Worm (Caenorhabditis elegans) whole organism, late embryonic: ENCODE measurements around the gene sdhd-1.
A peak's percentile ranks its signal among the peaks of the same experiment; 100 is the strongest.

ENCODE experiments used
- C38D4.7 ChIP-seq: fragments of 200-800 bp; sonication (Bioruptor generic); optimal IDR thresholded peaks from 2 replicates; lab custom pipeline; 2018; ENCODE audit warnings: mild to moderate bottlenecking, missing genetic modification characterization, moderate library complexity, missing compliant biosample characterization
- K09A11.1 ChIP-seq: sonication (generic microtip); optimal IDR thresholded peaks from 2 replicates; lab custom pipeline; 2017; ENCODE audit warnings: antibody characterized with exemption, mild to moderate bottlenecking, missing genetic modification characterization, missing compliant biosample characterization; ENCODE audit not compliant: insufficient read depth
- ama-1 ChIP-seq: fragments of 150-350 bp; optimal IDR thresholded peaks from 2 replicates; lab custom pipeline; 2014
- dve-1 ChIP-seq: sonication (generic microtip); optimal IDR thresholded peaks from 2 replicates; lab custom pipeline; 2017; ENCODE audit warnings: antibody characterized with exemption, mild to moderate bottlenecking, missing genetic modification characterization, missing compliant biosample characterization
- elt-2 ChIP-seq: sonication (generic microtip); optimal IDR thresholded peaks from 2 replicates; lab custom pipeline; 2016; ENCODE audit warnings: missing genetic modification reagents, missing genetic modification characterization, missing compliant biosample characterization
- fkh-10 ChIP-seq: fragments of 150-350 bp; optimal IDR thresholded peaks from 2 replicates; lab custom pipeline; 2014; ENCODE audit warnings: missing biosample characterization, missing genetic modification reagents, missing genetic modification characterization
- mec-3 ChIP-seq: sonication (generic microtip); optimal IDR thresholded peaks from 2 replicates; lab custom pipeline; 2016; ENCODE audit warnings: borderline replicate concordance, missing genetic modification characterization, missing compliant biosample characterization
- nhr-11 ChIP-seq: fragments of 150-350 bp; optimal IDR thresholded peaks from 2 replicates; lab custom pipeline; 2014; ENCODE audit warnings: missing biosample characterization, missing genetic modification characterization
- pha-4 ChIP-seq: fragments of 150-350 bp; optimal IDR thresholded peaks from 2 replicates; lab custom pipeline; 2018; ENCODE audit warnings: missing biosample characterization, missing genetic modification reagents, missing genetic modification characterization

- TF ChIP-seq ama-1 (lab: Kevin White, UChicago) (no peak), dve-1 (tag; lab: Kevin White, UChicago) (no peak), mec-3 (tag; lab: Kevin White, UChicago) (no peak), fkh-10 (GFP tag; lab: Kevin White, UChicago) (peak; percentile 51), elt-2 (tag; lab: Kevin White, UChicago) (peak; percentile 73), pha-4 (tag; lab: Kevin White, UChicago) (no peak), K09A11.1 (peak; percentile 63), C38D4.7 (GFP tag; lab: Kevin White, UChicago) (no peak), nhr-11 (tag; lab: Kevin White, UChicago) (no peak)
Observed at ce11 chrII:11042878-11043331, 6.8 kb downstream of the sdhd-1 start.
